Worm (Caenorhabditis elegans) whole organism, late embryonic: ENCODE results near the gene cyp-33E2.

Experiments
- C08G9.2 ChIP-seq: sonication (generic microtip); optimal IDR thresholded peaks from 2 replicates; lab custom pipeline; 2016; ENCODE audit warnings: mild to moderate bottlenecking, missing genetic modification characterization, moderate library complexity, missing compliant biosample characterization
- C38D4.7 ChIP-seq: fragments of 200-800 bp; sonication (Bioruptor generic); optimal IDR thresholded peaks from 2 replicates; lab custom pipeline; 2018; ENCODE audit warnings: mild to moderate bottlenecking, missing genetic modification characterization, moderate library complexity, missing compliant biosample characterization
- F13H6.1 ChIP-seq: sonication (generic microtip); optimal IDR thresholded peaks from 2 replicates; lab custom pipeline; 2016; ENCODE audit warnings: missing genetic modification characterization, missing compliant biosample characterization
- K09A11.1 ChIP-seq: sonication (generic microtip); optimal IDR thresholded peaks from 2 replicates; lab custom pipeline; 2017; ENCODE audit warnings: antibody characterized with exemption, mild to moderate bottlenecking, missing genetic modification characterization, missing compliant biosample characterization; ENCODE audit not compliant: insufficient read depth
- T23F11.4 ChIP-seq: fragments of 200-800 bp; sonication (Bioruptor generic); optimal IDR thresholded peaks from 2 replicates; lab custom pipeline; 2018; ENCODE audit warnings: mild to moderate bottlenecking, missing genetic modification characterization, missing compliant biosample characterization
- Y22D7AL.16 ChIP-seq: sonication (generic microtip); optimal IDR thresholded peaks from 2 replicates; lab custom pipeline; 2016; ENCODE audit warnings: missing genetic modification characterization, missing compliant biosample characterization
- ama-1 ChIP-seq: fragments of 150-350 bp; optimal IDR thresholded peaks from 2 replicates; lab custom pipeline; 2014
- ceh-18 ChIP-seq: sonication (generic microtip); optimal IDR thresholded peaks from 2 replicates; lab custom pipeline; 2016; ENCODE audit warnings: missing genetic modification characterization, missing compliant biosample characterization
- ceh-19 ChIP-seq: fragments of 200-800 bp; sonication (Bioruptor generic); optimal IDR thresholded peaks from 2 replicates; lab custom pipeline; 2018; ENCODE audit warnings: mild to moderate bottlenecking, missing genetic modification characterization, missing compliant biosample characterization
- ceh-2 ChIP-seq: sonication (generic microtip); optimal IDR thresholded peaks from 2 replicates; lab custom pipeline; 2016; ENCODE audit warnings: missing genotype, missing genetic modification characterization, missing compliant biosample characterization
- ceh-22 ChIP-seq: sonication (generic microtip); optimal IDR thresholded peaks from 2 replicates; lab custom pipeline; 2017; ENCODE audit warnings: missing biosample characterization, missing genetic modification characterization
- ceh-24 ChIP-seq: sonication (generic microtip); optimal IDR thresholded peaks from 2 replicates; lab custom pipeline; 2016; ENCODE audit warnings: mild to moderate bottlenecking, missing genetic modification characterization, missing compliant biosample characterization
- ceh-31 ChIP-seq: sonication (generic microtip); optimal IDR thresholded peaks from 2 replicates; lab custom pipeline; 2016; ENCODE audit warnings: missing genetic modification characterization, missing compliant biosample characterization
- ceh-34 ChIP-seq: sonication (generic microtip); optimal IDR thresholded peaks from 2 replicates; lab custom pipeline; 2016; ENCODE audit warnings: mild to moderate bottlenecking, missing genetic modification characterization, missing compliant biosample characterization
- ceh-45 ChIP-seq: fragments of 200-800 bp; sonication (Bioruptor generic); IDR thresholded peaks from 2 replicates; pipeline ENCODE4 v1.3.6; 2022; ENCODE audit warnings: missing genetic modification reagents, missing genetic modification characterization, missing compliant biosample characterization
- dve-1 ChIP-seq: sonication (generic microtip); optimal IDR thresholded peaks from 2 replicates; lab custom pipeline; 2017; ENCODE audit warnings: antibody characterized with exemption, mild to moderate bottlenecking, missing genetic modification characterization, missing compliant biosample characterization
- elt-2 ChIP-seq: sonication (generic microtip); optimal IDR thresholded peaks from 2 replicates; lab custom pipeline; 2016; ENCODE audit warnings: missing genetic modification reagents, missing genetic modification characterization, missing compliant biosample characterization
- elt-4 ChIP-seq: sonication (generic microtip); optimal IDR thresholded peaks from 2 replicates; lab custom pipeline; 2016; ENCODE audit warnings: missing genetic modification characterization, missing compliant biosample characterization
- ets-4 ChIP-seq: sonication (generic microtip); optimal IDR thresholded peaks from 2 replicates; lab custom pipeline; 2016; ENCODE audit warnings: missing genetic modification characterization, missing compliant biosample characterization
- eyg-1 ChIP-seq: sonication (generic microtip); optimal IDR thresholded peaks from 2 replicates; lab custom pipeline; 2016; ENCODE audit warnings: missing genotype, missing genetic modification characterization, missing compliant biosample characterization
- fax-1 ChIP-seq: sonication (generic microtip); optimal IDR thresholded peaks from 2 replicates; lab custom pipeline; 2016; ENCODE audit warnings: missing genotype, missing genetic modification characterization, missing compliant biosample characterization
- fkh-10 ChIP-seq: fragments of 150-350 bp; optimal IDR thresholded peaks from 2 replicates; lab custom pipeline; 2014; ENCODE audit warnings: missing biosample characterization, missing genetic modification reagents, missing genetic modification characterization
- hlh-15 ChIP-seq: sonication (generic microtip); optimal IDR thresholded peaks from 2 replicates; lab custom pipeline; 2016; ENCODE audit warnings: missing genetic modification characterization, missing compliant biosample characterization
- hlh-30 ChIP-seq: sonication (generic microtip); optimal IDR thresholded peaks from 2 replicates; lab custom pipeline; 2017; ENCODE audit warnings: antibody characterized with exemption, missing genetic modification characterization, missing compliant biosample characterization; ENCODE audit not compliant: insufficient read depth
- hlh-6 ChIP-seq: sonication (generic microtip); optimal IDR thresholded peaks from 2 replicates; lab custom pipeline; 2016; ENCODE audit warnings: missing genotype, missing genetic modification characterization, missing compliant biosample characterization
- madf-2 ChIP-seq: sonication (generic microtip); optimal IDR thresholded peaks from 2 replicates; lab custom pipeline; 2017; ENCODE audit warnings: missing genetic modification characterization, missing compliant biosample characterization
- nfya-1 ChIP-seq: sonication (generic microtip); optimal IDR thresholded peaks from 2 replicates; lab custom pipeline; 2017; ENCODE audit warnings: missing genetic modification characterization, mild to moderate bottlenecking, missing compliant biosample characterization, antibody characterized with exemption, moderate library complexity
- nhr-11 ChIP-seq: fragments of 150-350 bp; optimal IDR thresholded peaks from 2 replicates; lab custom pipeline; 2014; ENCODE audit warnings: missing biosample characterization, missing genetic modification characterization
- pat-9 ChIP-seq: fragments of 200-800 bp; sonication (Bioruptor generic); optimal IDR thresholded peaks from 2 replicates; lab custom pipeline; 2018; ENCODE audit warnings: mild to moderate bottlenecking, missing genetic modification characterization, moderate library complexity, missing compliant biosample characterization
- pha-2 ChIP-seq: sonication (generic microtip); optimal IDR thresholded peaks from 2 replicates; lab custom pipeline; 2017; ENCODE audit warnings: mild to moderate bottlenecking, missing genetic modification characterization, missing compliant biosample characterization
- pha-4 ChIP-seq: fragments of 150-350 bp; optimal IDR thresholded peaks from 2 replicates; lab custom pipeline; 2018; ENCODE audit warnings: missing biosample characterization, missing genetic modification reagents, missing genetic modification characterization
- pros-1 ChIP-seq: fragments of 150-350 bp; optimal IDR thresholded peaks from 2 replicates; lab custom pipeline; 2014; ENCODE audit warnings: missing biosample characterization, missing genetic modification reagents, missing genetic modification characterization
- ref-2 ChIP-seq: sonication (generic microtip); optimal IDR thresholded peaks from 2 replicates; lab custom pipeline; 2016; ENCODE audit warnings: missing genetic modification characterization, missing compliant biosample characterization
- sdc-2 ChIP-seq: sonication (generic microtip); optimal IDR thresholded peaks from 2 replicates; lab custom pipeline; 2016; ENCODE audit warnings: missing genotype, missing genetic modification characterization, missing compliant biosample characterization
- sox-2 ChIP-seq: fragments of 200-800 bp; sonication (Bioruptor generic); IDR thresholded peaks from 2 replicates; pipeline ENCODE4 v1.3.6; 2022; ENCODE audit warnings: missing genetic modification reagents, missing genetic modification characterization, missing compliant biosample characterization
- sox-4 ChIP-seq: sonication (generic microtip); optimal IDR thresholded peaks from 2 replicates; lab custom pipeline; 2017; ENCODE audit warnings: mild to moderate bottlenecking, missing genetic modification characterization, inconsistent platforms, missing compliant biosample characterization
- tbx-2 ChIP-seq: sonication (generic microtip); optimal IDR thresholded peaks from 2 replicates; lab custom pipeline; 2016; ENCODE audit warnings: missing genetic modification characterization, missing compliant biosample characterization
- unc-3 ChIP-seq, 2 experiments: fragments of 200-800 bp in 1 of 2; sonication (Bioruptor generic) in 1 of 2; sonication (generic microtip) in 1 of 2; conservative IDR thresholded peaks in 1 of 2; optimal IDR thresholded peaks in 1 of 2; 2 replicates each; pipeline versions ENCODE4 v1.3.6 to Lab custom; 2016 to 2022; ENCODE audit warnings: missing compliant biosample characterization in 2 of 2, missing genetic modification characterization in 2 of 2, missing genetic modification reagents in 1 of 2
- unc-42 ChIP-seq: sonication (generic microtip); optimal IDR thresholded peaks from 2 replicates; lab custom pipeline; 2016; ENCODE audit warnings: missing genotype, missing genetic modification characterization, missing compliant biosample characterization
- unc-55 ChIP-seq: sonication (generic microtip); optimal IDR thresholded peaks from 2 replicates; lab custom pipeline; 2017; ENCODE audit warnings: missing biosample characterization, missing genetic modification reagents, missing genetic modification characterization
- unc-86 ChIP-seq: sonication (generic microtip); optimal IDR thresholded peaks from 2 replicates; lab custom pipeline; 2016; ENCODE audit warnings: missing genetic modification characterization, missing compliant biosample characterization
- zip-5 ChIP-seq: sonication (generic microtip); optimal IDR thresholded peaks from 2 replicates; lab custom pipeline; 2016; ENCODE audit warnings: missing genetic modification characterization, missing compliant biosample characterization

The cyp-33E2 gene

ce11 chrIV:8620102-8620733 is 8.1 kb downstream of the cyp-33E2 start, which contains the start of gene lin-49:
Gene lin-49, plus strand, starts transcription at chrIV:8620683.
- TF ChIP-seq ref-2 (tag; lab: Kevin White, UChicago) (no peak), sox-2 (GFP tag; lab: Robert Waterston, UW) (no peak), Y22D7AL.16 (tag; lab: Kevin White, UChicago) (no peak), ceh-19 (GFP tag; lab: Kevin White, UChicago) (no peak), nfya-1 (tag; lab: Kevin White, UChicago) (peak; percentile 55), unc-86 (no peak), ceh-18 (tag; lab: Kevin White, UChicago) (no peak), elt-2 (tag; lab: Kevin White, UChicago) (no peak), fax-1 (tag; lab: Kevin White, UChicago) (no peak), ceh-31 (tag; lab: Kevin White, UChicago) (peak; percentile 43), sox-4 (tag; lab: Kevin White, UChicago) (no peak), madf-2 (tag; lab: Kevin White, UChicago) (no peak), unc-55 (peak; percentile 38), C38D4.7 (GFP tag; lab: Kevin White, UChicago) (no peak), ceh-2 (tag; lab: Kevin White, UChicago) (no peak), hlh-30 (tag; lab: Kevin White, UChicago) (peak; percentile 79), ets-4 (no peak), tbx-2 (tag; lab: Kevin White, UChicago) (peak; percentile 53)

ce11 chrIV:8625730-8626129 is 13.6 kb downstream of the cyp-33E2 start:
- no peak for TF ChIP-seq sox-2 (GFP tag; lab: Robert Waterston, UW)
- no peak for TF ChIP-seq eyg-1 (tag; lab: Kevin White, UChicago)

ce11 chrIV:8626294-8626693 is 14.2 kb downstream of the cyp-33E2 start:
- TF ChIP-seq dve-1 (no peak), unc-3 (GFP tag; conservative IDR thresholded peaks at IDR 0.05; lab: Robert Waterston, UW) (no peak), unc-3 (tag; optimal IDR thresholded peaks at IDR 0.05; lab: Kevin White, UChicago) (no peak), ceh-22 (tag; lab: Kevin White, UChicago) (no peak), ama-1 (lab: Kevin White, UChicago) (no peak), unc-42 (tag; lab: Kevin White, UChicago) (peak; percentile 77), ceh-24 (no peak), ceh-2 (tag; lab: Kevin White, UChicago) (no peak)
- TF ChIP-seq, all 69 proteins: peak for 1

DNA sequence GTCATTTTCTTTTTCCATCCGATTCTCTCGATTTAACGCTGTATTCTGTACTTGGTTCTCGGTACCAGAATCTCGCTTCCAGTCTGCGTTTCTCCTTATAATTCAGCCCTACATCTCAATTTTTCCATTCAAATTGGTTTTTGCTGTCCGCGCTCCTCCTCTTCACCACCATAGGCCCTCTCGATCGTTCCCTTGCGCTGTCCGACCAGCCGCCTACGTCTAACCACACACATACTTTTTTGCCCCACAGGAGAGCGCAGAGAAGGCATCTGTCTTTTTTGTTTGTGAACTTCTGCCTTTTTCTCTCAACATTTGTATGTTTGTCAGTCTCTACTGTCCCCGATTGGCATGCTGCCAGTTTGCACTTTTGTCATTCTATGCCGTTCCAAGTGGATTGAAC is 15.2 kb downstream of the cyp-33E2 start, which contains the start of gene F42A9.11:
Gene F42A9.11, plus strand, starts transcription at position 310 of the 400 bp plus-strand sequence.
- TF ChIP-seq sdc-2 (tag; lab: Kevin White, UChicago) (peak; percentile 38), C08G9.2 (tag; lab: Kevin White, UChicago) (peak; percentile 17), ceh-31 (tag; lab: Kevin White, UChicago) (peak; percentile 37), ceh-18 (tag; lab: Kevin White, UChicago) (peak; percentile 4), tbx-2 (tag; lab: Kevin White, UChicago) (peak; percentile 8), pha-2 (tag; lab: Kevin White, UChicago) (no peak), pros-1 (tag; lab: Kevin White, UChicago) (peak; percentile 14), hlh-6 (tag; lab: Kevin White, UChicago) (peak; percentile 53), pat-9 (no peak), zip-5 (tag; lab: Kevin White, UChicago) (no peak)
- TF ChIP-seq, all 69 proteins: peak for 7

- TF ChIP-seq pha-4 (tag; lab: Kevin White, UChicago) (no peak), pros-1 (tag; lab: Kevin White, UChicago) (no peak), hlh-15 (no peak), T23F11.4 (GFP tag; lab: Kevin White, UChicago) (no peak), K09A11.1 (tag; lab: Kevin White, UChicago) (no peak), ceh-18 (tag; lab: Kevin White, UChicago) (no peak), ceh-24 (no peak), ceh-34 (tag; lab: Kevin White, UChicago) (no peak), elt-4 (tag; lab: Kevin White, UChicago) (no peak), ref-2 (tag; lab: Kevin White, UChicago) (no peak), C38D4.7 (GFP tag; lab: Kevin White, UChicago) (no peak), F13H6.1 (tag; lab: Kevin White, UChicago) (no peak), ama-1 (lab: Kevin White, UChicago) (no peak), dve-1 (no peak), fkh-10 (GFP tag; lab: Kevin White, UChicago) (no peak), unc-3 (GFP tag; conservative IDR thresholded peaks at IDR 0.05; lab: Robert Waterston, UW) (no peak), unc-3 (tag; optimal IDR thresholded peaks at IDR 0.05; lab: Kevin White, UChicago) (no peak), nhr-11 (tag; lab: Kevin White, UChicago) (no peak), ceh-45 (GFP tag; lab: Robert Waterston, UW) (no peak)
These were observed 16.1 kb downstream of the cyp-33E2 start for ce11 chrIV:8628262-8628661.
